Worm (Caenorhabditis elegans): ENCODE data around the gene C27F2.9.

Gene C27F2.9

ce11 chrIII:4934896-4935628 is 27.8 kb downstream of the C27F2.9 start, which contains the start of gene mrps-18C (continued):
- TF ChIP-seq blmp-1 (tag; optimal IDR thresholded peaks at IDR 0.05) (peak; percentile 18), snpc-4 (tag; optimal IDR thresholded peaks at IDR 0.05) (no peak), nhr-71 (tag; optimal IDR thresholded peaks at IDR 0.05) (peak; percentile 45), unc-130 (tag; optimal IDR thresholded peaks at IDR 0.05) (no peak)

DNA sequence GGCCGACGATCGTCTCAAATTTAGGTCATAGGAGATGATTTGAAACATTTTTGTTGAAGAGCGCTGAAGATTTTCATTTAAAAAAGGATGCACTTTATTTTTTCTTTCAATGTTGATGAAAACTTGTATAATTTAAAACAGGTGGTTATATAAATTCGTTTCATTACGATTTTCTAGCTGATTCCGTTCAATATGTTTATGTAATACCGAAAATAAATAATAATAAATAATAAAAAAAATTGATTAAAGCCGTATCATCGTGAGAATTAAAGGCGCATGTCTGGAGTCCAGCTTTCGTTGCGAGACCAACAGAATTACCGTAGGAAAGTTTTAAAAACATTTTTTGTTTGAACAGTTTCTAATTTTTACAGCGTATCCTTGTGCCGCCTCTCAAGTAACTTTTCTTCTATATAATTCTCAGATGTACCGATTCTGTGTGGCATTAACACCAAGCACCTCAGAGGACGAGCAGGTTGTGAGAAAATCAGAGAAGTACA is 30.6 kb downstream of the C27F2.9 start, which contains the start of the genes C26E6.12 and eri-9:
Gene C26E6.12 (minus strand): TSS at position 51 of the 497 bp plus-strand sequence.
Gene eri-9 (plus strand): TSS at position 248 of the 497 bp plus-strand sequence.
- TF ChIP-seq pax-3 (tag; optimal IDR thresholded peaks at IDR 0.05) (no peak), dpl-1 (GFP tag; optimal IDR thresholded peaks at IDR 0.05) (peak in 1 of 3 experiments; percentile 26)

ce11 chrIII:4930154-4930679 is 32.6 kb downstream of the C27F2.9 start, which contains the start of gene set-2:
set-2 (minus strand) TSS chrIII:4930204.
- TF ChIP-seq Y116A8C.19 (tag; optimal IDR thresholded peaks at IDR 0.05; ENCODE audit: borderline replicate concordance): peak; percentile 28
- TF ChIP-seq lin-39 (tag; optimal IDR thresholded peaks at IDR 0.05): no peak
- TF ChIP-seq efl-1 (optimal IDR thresholded peaks at IDR 0.05): peak; percentile 93 to 95
- peak; percentile 93 to 99 for TF ChIP-seq efl-1 (GFP tag; optimal IDR thresholded peaks at IDR 0.05 in 1 of 2)
- TF ChIP-seq hlh-17 (GFP tag; optimal IDR thresholded peaks at IDR 0.05; ENCODE audit: borderline replicate concordance): no peak
- peak; percentile 70 for TF ChIP-seq isw-1 (GFP tag; IDR thresholded peaks at IDR 0.05)
- peak; percentile 55 for TF ChIP-seq mep-1 (tag; optimal IDR thresholded peaks at IDR 0.05)
- peak; percentile 54 for TF ChIP-seq F16B12.6 (tag; optimal IDR thresholded peaks at IDR 0.05)
- TF ChIP-seq egl-27 (tag; optimal IDR thresholded peaks at IDR 0.05): no peak
- no peak for TF ChIP-seq ceh-63 (GFP tag; optimal IDR thresholded peaks at IDR 0.05)
- TF ChIP-seq ceh-8 (GFP tag; optimal IDR thresholded peaks at IDR 0.05): no peak
- peak; percentile 81 for TF ChIP-seq unc-98 (GFP tag; IDR thresholded peaks at IDR 0.05)
- TF ChIP-seq tbx-2 (tag; optimal IDR thresholded peaks at IDR 0.05): peak; percentile 85
- peak; percentile 79 for TF ChIP-seq fkh-4 (tag; optimal IDR thresholded peaks at IDR 0.05; ENCODE audit: borderline replicate concordance)
- no peak for TF ChIP-seq elt-3 (tag; optimal IDR thresholded peaks at IDR 0.05)
- no peak for TF ChIP-seq pqm-1 (tag; optimal IDR thresholded peaks at IDR 0.05)
- TF ChIP-seq C04F5.9 (tag; optimal IDR thresholded peaks at IDR 0.05): peak; percentile 47
- no peak for TF ChIP-seq hlh-4 (tag; optimal IDR thresholded peaks at IDR 0.05)
- peak; percentile 1 for TF ChIP-seq elt-2 (tag; optimal IDR thresholded peaks at IDR 0.05)
- TF ChIP-seq snpc-4 (tag; optimal IDR thresholded peaks at IDR 0.05): peak; percentile 38
- no peak for TF ChIP-seq fos-1 (tag; optimal IDR thresholded peaks at IDR 0.05)
- no peak for TF ChIP-seq sptf-1 (tag; optimal IDR thresholded peaks at IDR 0.05)
- peak; percentile 54 for TF ChIP-seq swsn-7 (tag; optimal IDR thresholded peaks at IDR 0.05)
- peak; percentile 75 for TF ChIP-seq xbp-1 (tag; optimal IDR thresholded peaks at IDR 0.05)
- TF ChIP-seq nhr-12 (tag; optimal IDR thresholded peaks at IDR 0.05): no peak
- no peak for TF ChIP-seq grh-1 (GFP tag; IDR thresholded peaks at IDR 0.05)
- TF ChIP-seq dpl-1 (GFP tag; optimal IDR thresholded peaks at IDR 0.05): peak; percentile 87 to 93 (median 92)
- no peak for TF ChIP-seq efl-3 (GFP tag; optimal IDR thresholded peaks at IDR 0.05)
- no peak for TF ChIP-seq zag-1 (tag; optimal IDR thresholded peaks at IDR 0.05)
- no peak for TF ChIP-seq nhr-76 (tag; optimal IDR thresholded peaks at IDR 0.05)
- peak; percentile 22 for TF ChIP-seq C16A3.4 (tag; optimal IDR thresholded peaks at IDR 0.05)
- no peak for TF ChIP-seq alr-1 (tag; optimal IDR thresholded peaks at IDR 0.05; ENCODE audit: borderline replicate concordance)
- TF ChIP-seq nhr-11 (tag; optimal IDR thresholded peaks at IDR 0.05): no peak
- TF ChIP-seq aly-2 (tag; optimal IDR thresholded peaks at IDR 0.05): peak; percentile 44
- TF ChIP-seq egl-13 (tag; optimal IDR thresholded peaks at IDR 0.05): peak; percentile 73
- peak; percentile 74 for TF ChIP-seq snu-23 (GFP tag; optimal IDR thresholded peaks at IDR 0.05)
- peak; percentile 30 for TF ChIP-seq nhr-77 (tag; optimal IDR thresholded peaks at IDR 0.05)
- TF ChIP-seq skn-1 (tag; optimal IDR thresholded peaks at IDR 0.05): peak; percentile 54
- TF ChIP-seq nhr-237 (tag; optimal IDR thresholded peaks at IDR 0.05): no peak
- TF ChIP-seq lin-15B (tag; optimal IDR thresholded peaks at IDR 0.05): peak; percentile 73
- TF ChIP-seq C34B4.2 (tag; optimal IDR thresholded peaks at IDR 0.05): no peak
- peak; percentile 62 for TF ChIP-seq fkh-8 (tag; optimal IDR thresholded peaks at IDR 0.05)
- TF ChIP-seq ets-5 (GFP tag; IDR thresholded peaks at IDR 0.05): no peak
